Fruit fly (Drosophila melanogaster): ENCODE data around the gene IntS11.

Gene IntS11

dm6 chr3R:29772795-29773331 is 27.7 kb downstream of the IntS11 start:
- TF ChIP-seq Clk (GFP tag; optimal IDR thresholded peaks at IDR 0.05) (no peak), cic (GFP tag; optimal IDR thresholded peaks at IDR 0.05) (peak; percentile 88), ovo (GFP tag; optimal IDR thresholded peaks at IDR 0.05) (peak; percentile 49), CG12768 (GFP tag; optimal IDR thresholded peaks at IDR 0.05) (peak; percentile 91), CG7045 (GFP tag; optimal IDR thresholded peaks at IDR 0.05) (no peak), bab1 (GFP tag; optimal IDR thresholded peaks at IDR 0.05) (peak; percentile 23), CG14711 (tag; optimal IDR thresholded peaks at IDR 0.05) (no peak), Mnt (GFP tag; optimal IDR thresholded peaks at IDR 0.05) (peak; percentile 79), Hr96 (GFP tag; optimal IDR thresholded peaks at IDR 0.05) (no peak), kay (GFP tag; ENCODE audit: borderline replicate concordance) (no peak), CG11617 (GFP tag; optimal IDR thresholded peaks at IDR 0.05) (no peak), CG33017 (tag; optimal IDR thresholded peaks at IDR 0.05) (peak; percentile 50), Crg-1 (GFP tag; optimal IDR thresholded peaks at IDR 0.05) (no peak), CG1620 (GFP tag; optimal IDR thresholded peaks at IDR 0.05) (no peak), toe (GFP tag; optimal IDR thresholded peaks at IDR 0.05) (no peak), tj (GFP tag; optimal IDR thresholded peaks at IDR 0.05) (peak; percentile 83), CG5204 (GFP tag; optimal IDR thresholded peaks at IDR 0.05) (no peak), CG7101 (tag; optimal IDR thresholded peaks at IDR 0.05) (peak; percentile 5), pad (GFP tag; optimal IDR thresholded peaks at IDR 0.05) (peak; percentile 73), cnc (optimal IDR thresholded peaks at IDR 0.05) (no peak)

dm6 chr3R:29773833-29774324 is 28.7 kb downstream of the IntS11 start:
- TF ChIP-seq CG7045 (GFP tag; optimal IDR thresholded peaks at IDR 0.05) (peak; percentile 86), CG1620 (GFP tag; optimal IDR thresholded peaks at IDR 0.05) (peak; percentile 62), CG11617 (GFP tag; optimal IDR thresholded peaks at IDR 0.05) (peak; percentile 88), ovo (GFP tag; optimal IDR thresholded peaks at IDR 0.05) (peak; percentile 69), Clk (GFP tag; optimal IDR thresholded peaks at IDR 0.05) (peak; percentile 66), kay (GFP tag; ENCODE audit: borderline replicate concordance) (no peak), toe (GFP tag; optimal IDR thresholded peaks at IDR 0.05) (peak; percentile 87), cnc (optimal IDR thresholded peaks at IDR 0.05) (peak in 1 of 2 experiments; percentile 8), CG5204 (GFP tag; optimal IDR thresholded peaks at IDR 0.05) (peak; percentile 93), Mnt (GFP tag; optimal IDR thresholded peaks at IDR 0.05) (peak; percentile 34), CG12768 (GFP tag; optimal IDR thresholded peaks at IDR 0.05) (peak; percentile 83), bab1 (GFP tag; optimal IDR thresholded peaks at IDR 0.05) (peak; percentile 59), CG33017 (tag; optimal IDR thresholded peaks at IDR 0.05) (peak; percentile 74), CG7101 (tag; optimal IDR thresholded peaks at IDR 0.05) (peak; percentile 84), CG14711 (tag; optimal IDR thresholded peaks at IDR 0.05) (peak; percentile 55), Hr96 (GFP tag; optimal IDR thresholded peaks at IDR 0.05) (peak; percentile 75), pad (GFP tag; optimal IDR thresholded peaks at IDR 0.05) (peak; percentile 36), Crg-1 (GFP tag; optimal IDR thresholded peaks at IDR 0.05) (no peak), tj (GFP tag; optimal IDR thresholded peaks at IDR 0.05) (peak; percentile 63), cic (GFP tag; optimal IDR thresholded peaks at IDR 0.05) (no peak)

- TF ChIP-seq CG14711 (tag; optimal IDR thresholded peaks at IDR 0.05): peak; percentile 68
- no peak for TF ChIP-seq CG7101 (tag; optimal IDR thresholded peaks at IDR 0.05)
- TF ChIP-seq tj (GFP tag; optimal IDR thresholded peaks at IDR 0.05): no peak
- peak; percentile 8 for TF ChIP-seq CG12768 (GFP tag; optimal IDR thresholded peaks at IDR 0.05)
- peak; percentile 62 for TF ChIP-seq Mnt (GFP tag; optimal IDR thresholded peaks at IDR 0.05)
- peak; percentile 58 for TF ChIP-seq cic (GFP tag; optimal IDR thresholded peaks at IDR 0.05)
- peak; percentile 38 for TF ChIP-seq Crg-1 (GFP tag; optimal IDR thresholded peaks at IDR 0.05)
Measured at dm6 chr3R:29774360-29775193, 29.4 kb downstream of the IntS11 start.

dm6 chr3R:29775755-29776686 is 30.9 kb downstream of the IntS11 start:
- TF ChIP-seq CG5204 (GFP tag; optimal IDR thresholded peaks at IDR 0.05) (no peak), cnc (optimal IDR thresholded peaks at IDR 0.05) (no peak), CG12768 (GFP tag; optimal IDR thresholded peaks at IDR 0.05) (no peak), Clk (GFP tag; optimal IDR thresholded peaks at IDR 0.05) (peak; percentile 3), Mnt (GFP tag; optimal IDR thresholded peaks at IDR 0.05) (peak; percentile 1), kay (GFP tag; ENCODE audit: borderline replicate concordance) (no peak), toe (GFP tag; optimal IDR thresholded peaks at IDR 0.05) (no peak), tj (GFP tag; optimal IDR thresholded peaks at IDR 0.05) (peak; percentile 62)

- TF ChIP-seq CG11617 (GFP tag; optimal IDR thresholded peaks at IDR 0.05) (no peak), cic (GFP tag; optimal IDR thresholded peaks at IDR 0.05) (peak; percentile 31)
Measured at dm6 chr3R:29777213-29777612, 32.1 kb downstream of the IntS11 start.
